Fruit fly (Drosophila melanogaster): ENCODE data around the gene msn.

msn gene

DNA sequence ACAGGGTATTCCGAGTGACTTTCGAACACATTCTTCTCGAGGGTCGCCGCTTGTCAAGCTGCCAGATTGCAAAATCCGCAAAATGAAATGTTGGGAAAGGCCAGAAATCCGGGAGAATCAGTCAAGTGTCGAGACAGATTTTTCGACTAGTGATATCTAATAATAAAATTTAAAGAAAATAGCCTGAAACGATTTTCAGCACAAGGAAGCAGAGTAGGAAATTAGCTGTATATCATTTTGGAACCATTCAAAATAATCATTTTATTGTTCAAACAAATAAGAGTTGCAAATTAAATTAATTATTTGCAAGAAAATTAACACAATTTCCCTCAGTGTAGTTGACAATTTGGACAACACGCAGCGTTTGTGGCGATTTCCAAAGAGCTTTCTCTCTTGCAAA lies 55.7 kb downstream of the msn start:
- no peak for TF ChIP-seq dsf (GFP tag; optimal IDR thresholded peaks at IDR 0.05; ENCODE audit: borderline replicate concordance)

DNA sequence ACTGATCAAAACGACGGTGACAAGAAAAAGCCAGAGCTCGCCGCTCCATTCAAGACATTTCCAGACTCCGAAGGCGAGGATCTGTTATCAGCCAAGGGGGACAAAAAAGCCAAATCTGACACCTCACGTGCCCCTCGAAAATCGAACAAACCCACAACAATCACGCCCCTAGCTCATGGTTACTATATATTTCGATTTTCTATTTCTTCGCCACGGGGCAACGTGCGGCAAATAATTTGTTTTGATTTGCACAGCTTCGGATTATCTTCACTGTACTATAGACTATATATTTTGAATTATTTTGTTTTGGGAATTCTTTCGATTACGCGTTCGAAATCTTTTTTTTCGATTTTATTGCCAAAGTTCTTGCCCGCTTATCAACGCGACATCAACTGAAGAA lies 56.2 kb downstream of the msn start:
- no peak for TF ChIP-seq Rel (GFP tag; optimal IDR thresholded peaks at IDR 0.05)
- TF ChIP-seq Rel (tag; optimal IDR thresholded peaks at IDR 0.05), result peak; percentile 26
- no peak for TF ChIP-seq rgr (GFP tag; optimal IDR thresholded peaks at IDR 0.05)

DNA sequence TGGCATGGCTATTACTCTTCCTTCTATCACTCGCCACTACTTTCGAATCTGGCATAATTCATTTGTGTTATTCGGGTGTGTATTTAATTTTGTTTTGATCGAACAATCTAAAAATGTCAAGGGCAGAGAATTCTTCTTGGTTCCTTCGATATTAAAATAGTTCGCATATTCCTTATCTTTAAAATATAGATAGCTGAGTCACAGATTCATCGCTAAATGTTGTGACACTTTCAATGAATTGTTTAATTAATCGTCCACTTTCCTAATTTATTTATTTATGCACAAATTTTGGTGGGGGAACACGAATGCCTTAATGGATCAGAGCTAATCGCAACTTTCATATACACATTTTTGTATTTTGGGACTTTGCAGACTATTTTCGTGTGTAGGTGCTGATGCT lies 59.5 kb downstream of the msn start, which contains the start of gene CG32295:
Gene CG32295, minus strand, starts transcription at position 101 of the 400 bp plus-strand sequence.
- TF ChIP-seq CG32264 (GFP tag; optimal IDR thresholded peaks at IDR 0.05) (no peak), h (GFP tag; optimal IDR thresholded peaks at IDR 0.05) (no peak), Hr83 (GFP tag; optimal IDR thresholded peaks at IDR 0.05; ENCODE audit: poor library complexity, severe bottlenecking) (no peak), brk (GFP tag; optimal IDR thresholded peaks at IDR 0.05) (no peak), GATAd (GFP tag; optimal IDR thresholded peaks at IDR 0.05) (no peak), Hr78 (GFP tag; optimal IDR thresholded peaks at IDR 0.05) (no peak)

DNA sequence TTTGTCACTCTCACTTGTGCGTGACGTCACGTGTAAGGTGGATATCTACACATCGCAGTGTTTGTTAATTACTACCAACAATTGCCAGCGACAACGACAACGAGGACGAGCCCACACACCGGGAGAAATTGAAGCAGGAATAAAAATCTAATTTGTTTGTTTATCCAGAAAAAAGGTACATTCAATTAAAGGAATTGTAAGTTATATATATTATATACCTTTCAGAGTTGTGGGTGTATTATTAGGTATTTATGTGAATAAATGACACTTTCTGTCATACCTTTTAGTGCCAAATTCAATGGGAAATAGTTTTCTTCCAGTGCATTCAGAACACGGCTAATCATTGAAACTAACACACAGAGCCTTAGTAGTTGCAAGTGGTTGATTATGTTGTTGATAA lies 71.1 kb downstream of the msn start:
- no peak for TF ChIP-seq Dfd (GFP tag; optimal IDR thresholded peaks at IDR 0.05)
- TF ChIP-seq Sp1 (GFP tag; optimal IDR thresholded peaks at IDR 0.05), result no peak
- no peak for TF ChIP-seq Abd-B (GFP tag; optimal IDR thresholded peaks at IDR 0.05)
- no peak for TF ChIP-seq jim (GFP tag; optimal IDR thresholded peaks at IDR 0.05)
- no peak for TF ChIP-seq Dif (GFP tag; optimal IDR thresholded peaks at IDR 0.05; ENCODE audit: partially characterized antibody)
- no peak for TF ChIP-seq sv (GFP tag; optimal IDR thresholded peaks at IDR 0.05)
- TF ChIP-seq pan (optimal IDR thresholded peaks at IDR 0.05), result no peak
- no peak for TF ChIP-seq psq (GFP tag; optimal IDR thresholded peaks at IDR 0.05)
- TF ChIP-seq h (GFP tag; optimal IDR thresholded peaks at IDR 0.05), result no peak
- no peak for TF ChIP-seq HLH106 (tag; optimal IDR thresholded peaks at IDR 0.05)
- TF ChIP-seq Mio (GFP tag; optimal IDR thresholded peaks at IDR 0.05), result no peak
- no peak for TF ChIP-seq Hnf4 (GFP tag; optimal IDR thresholded peaks at IDR 0.05)
- TF ChIP-seq Vsx2 (GFP tag; optimal IDR thresholded peaks at IDR 0.05; ENCODE audit: partially characterized antibody), result no peak
- no peak for TF ChIP-seq usp (GFP tag; optimal IDR thresholded peaks at IDR 0.05)
- no peak for TF ChIP-seq Hr83 (GFP tag; optimal IDR thresholded peaks at IDR 0.05; ENCODE audit: poor library complexity, severe bottlenecking)

All from whole organism, wandering third instar larva.